Fruit fly (Drosophila melanogaster): ENCODE results near the gene Hsc20.

DNA sequence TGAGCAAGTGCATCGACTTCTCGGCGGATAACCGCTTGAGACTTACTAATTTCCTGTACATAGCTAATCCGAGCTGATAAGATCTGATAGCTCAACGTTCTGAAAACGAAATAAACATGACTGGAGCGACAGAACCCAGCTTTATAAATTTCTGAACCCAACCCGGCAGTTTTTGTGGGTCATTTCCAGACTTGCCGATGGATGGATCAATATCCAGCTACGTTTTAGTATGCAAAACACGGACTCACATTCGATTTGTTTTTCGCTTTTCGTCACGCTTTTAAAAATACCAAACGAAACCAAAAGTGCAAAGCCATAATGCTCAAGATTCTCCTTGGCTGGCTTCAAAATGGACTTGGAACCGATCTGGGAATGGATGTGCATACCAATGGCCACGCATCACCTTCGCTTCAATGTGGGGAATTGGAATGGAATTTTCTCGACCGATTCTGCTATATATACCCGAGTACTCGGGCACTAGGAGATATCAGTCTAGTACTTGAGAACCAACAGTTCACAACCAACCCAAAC is 37.9 kb downstream of the Hsc20 start, which contains the start of the genes CG34248 and CG13067:
- TF ChIP-seq D19A (tag; optimal IDR thresholded peaks at IDR 0.05) (no peak), Mrtf (GFP tag; IDR thresholded peaks at IDR 0.05) (no peak), Sin3A (optimal IDR thresholded peaks at IDR 0.05) (no peak)

All from whole organism, embryonic.